Worm (Caenorhabditis elegans) whole organism, late embryonic: ENCODE data around the gene F09G8.5.

ENCODE experiments used
- C38D4.7 ChIP-seq: fragments of 200-800 bp; sonication (Bioruptor generic); optimal IDR thresholded peaks from 2 replicates; lab custom pipeline; 2018; ENCODE audit warnings: mild to moderate bottlenecking, missing genetic modification characterization, moderate library complexity, missing compliant biosample characterization
- F13H6.1 ChIP-seq: sonication (generic microtip); optimal IDR thresholded peaks from 2 replicates; lab custom pipeline; 2016; ENCODE audit warnings: missing genetic modification characterization, missing compliant biosample characterization
- K02D7.2 ChIP-seq: sonication (generic microtip); optimal IDR thresholded peaks from 2 replicates; lab custom pipeline; 2017; ENCODE audit warnings: mild to moderate bottlenecking, missing genetic modification characterization, missing compliant biosample characterization
- K09A11.1 ChIP-seq: sonication (generic microtip); optimal IDR thresholded peaks from 2 replicates; lab custom pipeline; 2017; ENCODE audit warnings: antibody characterized with exemption, mild to moderate bottlenecking, missing genetic modification characterization, missing compliant biosample characterization; ENCODE audit not compliant: insufficient read depth
- T23F11.4 ChIP-seq: fragments of 200-800 bp; sonication (Bioruptor generic); optimal IDR thresholded peaks from 2 replicates; lab custom pipeline; 2018; ENCODE audit warnings: mild to moderate bottlenecking, missing genetic modification characterization, missing compliant biosample characterization
- ahr-1 ChIP-seq: sonication (generic microtip); optimal IDR thresholded peaks from 2 replicates; lab custom pipeline; 2016; ENCODE audit warnings: missing genetic modification characterization, missing compliant biosample characterization
- ama-1 ChIP-seq: fragments of 150-350 bp; optimal IDR thresholded peaks from 2 replicates; lab custom pipeline; 2014
- ceh-19 ChIP-seq: fragments of 200-800 bp; sonication (Bioruptor generic); optimal IDR thresholded peaks from 2 replicates; lab custom pipeline; 2018; ENCODE audit warnings: mild to moderate bottlenecking, missing genetic modification characterization, missing compliant biosample characterization
- ceh-22 ChIP-seq: sonication (generic microtip); optimal IDR thresholded peaks from 2 replicates; lab custom pipeline; 2017; ENCODE audit warnings: missing biosample characterization, missing genetic modification characterization
- ceh-30 ChIP-seq: fragments of 150-350 bp; optimal IDR thresholded peaks from 2 replicates; lab custom pipeline; 2014; ENCODE audit warnings: missing biosample characterization, missing genetic modification characterization
- ceh-34 ChIP-seq: sonication (generic microtip); optimal IDR thresholded peaks from 2 replicates; lab custom pipeline; 2016; ENCODE audit warnings: mild to moderate bottlenecking, missing genetic modification characterization, missing compliant biosample characterization
- ceh-45 ChIP-seq: fragments of 200-800 bp; sonication (Bioruptor generic); IDR thresholded peaks from 2 replicates; pipeline ENCODE4 v1.3.6; 2022; ENCODE audit warnings: missing genetic modification reagents, missing genetic modification characterization, missing compliant biosample characterization
- ceh-9 ChIP-seq: sonication (generic microtip); optimal IDR thresholded peaks from 2 replicates; lab custom pipeline; 2016; ENCODE audit warnings: mild to moderate bottlenecking, missing genetic modification characterization, inconsistent platforms, missing compliant biosample characterization
- dmd-4 ChIP-seq: sonication (generic microtip); optimal IDR thresholded peaks from 2 replicates; lab custom pipeline; 2016; ENCODE audit warnings: borderline replicate concordance, missing genetic modification characterization, missing compliant biosample characterization
- dve-1 ChIP-seq: sonication (generic microtip); optimal IDR thresholded peaks from 2 replicates; lab custom pipeline; 2017; ENCODE audit warnings: antibody characterized with exemption, mild to moderate bottlenecking, missing genetic modification characterization, missing compliant biosample characterization
- elt-2 ChIP-seq: sonication (generic microtip); optimal IDR thresholded peaks from 2 replicates; lab custom pipeline; 2016; ENCODE audit warnings: missing genetic modification reagents, missing genetic modification characterization, missing compliant biosample characterization
- elt-4 ChIP-seq: sonication (generic microtip); optimal IDR thresholded peaks from 2 replicates; lab custom pipeline; 2016; ENCODE audit warnings: missing genetic modification characterization, missing compliant biosample characterization
- fax-1 ChIP-seq: sonication (generic microtip); optimal IDR thresholded peaks from 2 replicates; lab custom pipeline; 2016; ENCODE audit warnings: missing genotype, missing genetic modification characterization, missing compliant biosample characterization
- fkh-6 ChIP-seq: sonication (generic microtip); optimal IDR thresholded peaks from 2 replicates; lab custom pipeline; 2016; ENCODE audit warnings: missing genetic modification characterization, missing compliant biosample characterization
- hlh-6 ChIP-seq: sonication (generic microtip); optimal IDR thresholded peaks from 2 replicates; lab custom pipeline; 2016; ENCODE audit warnings: missing genotype, missing genetic modification characterization, missing compliant biosample characterization
- hlh-8 ChIP-seq: sonication (generic microtip); optimal IDR thresholded peaks from 2 replicates; lab custom pipeline; 2016; ENCODE audit warnings: missing genotype, missing genetic modification characterization, missing compliant biosample characterization
- lim-6 ChIP-seq: sonication (generic microtip); optimal IDR thresholded peaks from 2 replicates; lab custom pipeline; 2016; ENCODE audit warnings: missing genetic modification characterization, missing compliant biosample characterization
- madf-2 ChIP-seq: sonication (generic microtip); optimal IDR thresholded peaks from 2 replicates; lab custom pipeline; 2017; ENCODE audit warnings: missing genetic modification characterization, missing compliant biosample characterization
- mec-3 ChIP-seq: sonication (generic microtip); optimal IDR thresholded peaks from 2 replicates; lab custom pipeline; 2016; ENCODE audit warnings: borderline replicate concordance, missing genetic modification characterization, missing compliant biosample characterization
- nfya-1 ChIP-seq: sonication (generic microtip); optimal IDR thresholded peaks from 2 replicates; lab custom pipeline; 2017; ENCODE audit warnings: missing genetic modification characterization, mild to moderate bottlenecking, missing compliant biosample characterization, antibody characterized with exemption, moderate library complexity
- odd-2 ChIP-seq: sonication (generic microtip); optimal IDR thresholded peaks from 2 replicates; lab custom pipeline; 2017; ENCODE audit warnings: antibody characterized with exemption, mild to moderate bottlenecking, missing genetic modification characterization, missing compliant biosample characterization
- pha-4 ChIP-seq: fragments of 150-350 bp; optimal IDR thresholded peaks from 2 replicates; lab custom pipeline; 2018; ENCODE audit warnings: missing biosample characterization, missing genetic modification reagents, missing genetic modification characterization
- pqm-1 ChIP-seq: sonication (generic microtip); optimal IDR thresholded peaks from 2 replicates; lab custom pipeline; 2016; ENCODE audit warnings: missing genetic modification characterization, missing compliant biosample characterization
- pros-1 ChIP-seq: fragments of 150-350 bp; optimal IDR thresholded peaks from 2 replicates; lab custom pipeline; 2014; ENCODE audit warnings: missing biosample characterization, missing genetic modification reagents, missing genetic modification characterization
- ref-2 ChIP-seq: sonication (generic microtip); optimal IDR thresholded peaks from 2 replicates; lab custom pipeline; 2016; ENCODE audit warnings: missing genetic modification characterization, missing compliant biosample characterization
- sdc-2 ChIP-seq: sonication (generic microtip); optimal IDR thresholded peaks from 2 replicates; lab custom pipeline; 2016; ENCODE audit warnings: missing genotype, missing genetic modification characterization, missing compliant biosample characterization
- sox-4 ChIP-seq: sonication (generic microtip); optimal IDR thresholded peaks from 2 replicates; lab custom pipeline; 2017; ENCODE audit warnings: mild to moderate bottlenecking, missing genetic modification characterization, inconsistent platforms, missing compliant biosample characterization
- syd-9 ChIP-seq: sonication (generic microtip); optimal IDR thresholded peaks from 2 replicates; lab custom pipeline; 2016; ENCODE audit warnings: mild to moderate bottlenecking, missing genetic modification characterization, moderate library complexity, missing compliant biosample characterization
- tbx-7 ChIP-seq: sonication (generic microtip); optimal IDR thresholded peaks from 2 replicates; lab custom pipeline; 2016; ENCODE audit warnings: missing genotype, missing genetic modification characterization, missing compliant biosample characterization
- ttx-3 ChIP-seq: sonication (generic microtip); optimal IDR thresholded peaks from 2 replicates; lab custom pipeline; 2016; ENCODE audit warnings: missing genetic modification reagents, missing genetic modification characterization, missing compliant biosample characterization
- unc-86 ChIP-seq: sonication (generic microtip); optimal IDR thresholded peaks from 2 replicates; lab custom pipeline; 2016; ENCODE audit warnings: missing genetic modification characterization, missing compliant biosample characterization
- ztf-16 ChIP-seq: sonication (generic microtip); optimal IDR thresholded peaks from 2 replicates; lab custom pipeline; 2017; ENCODE audit warnings: missing genetic modification characterization, missing compliant biosample characterization

Gene F09G8.5

ce11 chrIII:8258045-8258444, 3.3 kb downstream of the F09G8.5 start, which contains the start of gene ncr-2:
TSS of gene ncr-2 (plus strand) at chrIII:8258345.
- TF ChIP-seq F13H6.1 (tag; lab: Kevin White, UChicago) (no peak), ceh-30 (tag; lab: Kevin White, UChicago) (no peak), ref-2 (tag; lab: Kevin White, UChicago) (no peak), T23F11.4 (GFP tag; lab: Kevin White, UChicago) (no peak), dve-1 (tag; lab: Kevin White, UChicago) (no peak), C38D4.7 (GFP tag; lab: Kevin White, UChicago) (no peak), odd-2 (no peak), pha-4 (tag; lab: Kevin White, UChicago) (no peak), ttx-3 (tag; lab: Kevin White, UChicago) (no peak), ahr-1 (tag; lab: Kevin White, UChicago) (no peak), pros-1 (tag; lab: Kevin White, UChicago) (no peak), ceh-45 (GFP tag; lab: Robert Waterston, UW) (no peak), elt-2 (tag; lab: Kevin White, UChicago) (no peak), K09A11.1 (no peak), nfya-1 (no peak), fkh-6 (tag; lab: Kevin White, UChicago) (no peak), elt-4 (tag; lab: Kevin White, UChicago) (no peak)
- TF ChIP-seq, all 69 proteins: peak for 0

DNA sequence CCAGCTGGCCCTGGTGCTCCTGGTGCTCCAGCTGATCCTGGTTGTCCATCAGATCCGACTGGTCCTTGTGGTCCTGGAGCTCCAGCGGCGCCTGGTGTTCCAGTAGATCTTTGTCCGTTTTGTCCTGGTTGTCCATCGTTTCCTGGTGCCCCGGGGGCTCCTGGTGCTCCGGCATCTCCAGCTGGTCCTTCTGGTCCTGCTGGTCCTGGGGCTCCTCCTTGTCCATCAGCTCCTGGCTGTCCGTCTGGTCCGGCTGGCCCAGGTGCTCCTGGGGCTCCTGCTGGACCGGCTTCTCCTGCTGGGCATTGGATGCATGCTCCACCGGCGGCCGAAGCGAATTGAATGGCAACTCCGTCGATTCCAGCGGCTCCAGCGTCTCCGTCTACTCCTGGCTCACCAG, 7.8 kb downstream of the F09G8.5 start:
- TF ChIP-seq ref-2 (tag; lab: Kevin White, UChicago), result peak; percentile 28
- TF ChIP-seq sdc-2 (tag; lab: Kevin White, UChicago), result peak; percentile 26
- peak; percentile 21 for TF ChIP-seq hlh-6
- no peak for TF ChIP-seq madf-2 (tag; lab: Kevin White, UChicago)
- TF ChIP-seq syd-9 (tag; lab: Kevin White, UChicago), result peak; percentile 29
- TF ChIP-seq sox-4 (tag; lab: Kevin White, UChicago), result no peak
- peak; percentile 17 for TF ChIP-seq ceh-9 (tag; lab: Kevin White, UChicago)
- TF ChIP-seq fkh-6 (tag; lab: Kevin White, UChicago), result peak; percentile 25
- TF ChIP-seq odd-2, result no peak
- TF ChIP-seq lim-6, result peak; percentile 14
- TF ChIP-seq elt-4 (tag; lab: Kevin White, UChicago), result peak; percentile 94
- TF ChIP-seq dmd-4 (tag; lab: Kevin White, UChicago), result no peak

DNA sequence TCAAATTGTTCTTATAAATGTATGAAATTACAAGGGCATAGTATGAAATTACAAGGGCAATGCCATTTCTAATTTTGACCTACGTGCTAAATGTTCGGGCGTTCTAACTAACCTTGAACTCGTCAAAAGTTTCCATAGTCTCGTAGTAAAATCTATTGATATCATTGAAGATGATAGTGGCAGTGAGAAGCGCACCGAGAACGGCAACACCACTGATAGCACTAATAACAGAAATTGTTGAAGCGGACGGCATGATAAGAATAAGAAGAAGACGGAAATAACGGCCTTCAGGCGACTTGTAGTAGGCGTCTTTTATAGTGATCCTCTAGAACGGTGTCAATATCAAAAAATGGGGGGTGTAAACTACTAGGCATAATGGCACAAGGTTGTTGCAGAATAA, 8.6 kb downstream of the F09G8.5 start, which contains the start of gene col-91:
Gene col-91 (minus strand): TSS at position 288 of the 400 bp plus-strand sequence.
- TF ChIP-seq dmd-4 (tag; lab: Kevin White, UChicago), result no peak
- TF ChIP-seq ahr-1 (tag; lab: Kevin White, UChicago), result no peak
- no peak for TF ChIP-seq ceh-19 (GFP tag; lab: Kevin White, UChicago)
- TF ChIP-seq tbx-7 (tag; lab: Kevin White, UChicago), result no peak
- TF ChIP-seq ceh-22 (tag; lab: Kevin White, UChicago), result no peak
- no peak for TF ChIP-seq dve-1 (tag; lab: Kevin White, UChicago)
- no peak for TF ChIP-seq pqm-1
- TF ChIP-seq K02D7.2 (tag; lab: Kevin White, UChicago), result no peak
- no peak for TF ChIP-seq mec-3 (tag; lab: Kevin White, UChicago)
- no peak for TF ChIP-seq fax-1
- no peak for TF ChIP-seq pros-1 (tag; lab: Kevin White, UChicago)
- no peak for TF ChIP-seq K09A11.1
- no peak for TF ChIP-seq fkh-6 (tag; lab: Kevin White, UChicago)
- no peak for TF ChIP-seq ceh-34 (tag; lab: Kevin White, UChicago)
- TF ChIP-seq ztf-16, result no peak
- TF ChIP-seq madf-2 (tag; lab: Kevin White, UChicago), result no peak
- TF ChIP-seq ama-1, result no peak
- TF ChIP-seq unc-86, result no peak
- no peak for TF ChIP-seq C38D4.7 (GFP tag; lab: Kevin White, UChicago)
- no peak for TF ChIP-seq hlh-8 (tag; lab: Kevin White, UChicago)
